Worm (Caenorhabditis elegans): ENCODE data around the gene gpa-17.
"Not testable (repeated sequence)": the region's sequence is repeated elsewhere in the genome, so short reads cannot be mapped to it uniquely, and the experiment has no call there.

Gene gpa-17

DNA sequence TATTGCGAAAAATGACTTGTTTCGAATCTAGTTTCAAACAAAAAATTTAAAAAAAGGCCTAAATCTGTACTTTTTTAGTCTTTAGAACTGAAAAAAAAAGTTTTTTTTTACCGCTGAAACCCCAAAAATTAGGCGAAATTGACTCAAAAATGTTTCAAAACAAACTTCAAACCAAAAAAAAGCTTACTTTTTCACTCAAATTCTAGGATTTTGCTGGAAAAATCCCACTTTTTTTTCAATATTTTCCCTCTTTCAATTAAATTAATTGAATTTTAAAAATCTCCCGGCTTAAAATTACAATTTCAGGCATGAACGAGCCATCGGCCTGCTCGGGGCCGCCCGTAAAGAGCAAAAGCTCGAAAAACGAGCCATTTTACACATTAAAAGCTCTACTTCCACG lies 11.4 kb downstream of the gpa-17 start, which contains the start of gene mdt-19:
Gene mdt-19 (plus strand): TSS at position 301 of the 400 bp plus-strand sequence.
- TF ChIP-seq pag-3 (tag; optimal IDR thresholded peaks at IDR 0.05; ENCODE audit: borderline replicate concordance, insufficient read depth) (no peak), mep-1 (tag; optimal IDR thresholded peaks at IDR 0.05) (no peak), lin-15B (tag; optimal IDR thresholded peaks at IDR 0.05) (no peak), mab-9 (GFP tag; IDR thresholded peaks at IDR 0.05) (no peak), vab-15 (tag; optimal IDR thresholded peaks at IDR 0.05) (no peak), C16A3.4 (tag; optimal IDR thresholded peaks at IDR 0.05) (no peak), mdl-1 (tag; optimal IDR thresholded peaks at IDR 0.05) (no peak), rnt-1 (tag; optimal IDR thresholded peaks at IDR 0.05) (no peak), Y116A8C.19 (tag; optimal IDR thresholded peaks at IDR 0.05; ENCODE audit: borderline replicate concordance) (no peak), nhr-71 (tag; optimal IDR thresholded peaks at IDR 0.05) (no peak), lin-13 (GFP tag; optimal IDR thresholded peaks at IDR 0.05) (no peak), unc-62 (GFP tag; optimal IDR thresholded peaks at IDR 0.05) (no peak), jun-1 (tag; optimal IDR thresholded peaks at IDR 0.05) (no peak), swsn-7 (tag; optimal IDR thresholded peaks at IDR 0.05) (no peak), lin-14 (GFP tag; optimal IDR thresholded peaks at IDR 0.05) (no peak), mef-2 (tag; optimal IDR thresholded peaks at IDR 0.05) (no peak), alr-1 (tag; optimal IDR thresholded peaks at IDR 0.05; ENCODE audit: borderline replicate concordance) (no peak)

DNA sequence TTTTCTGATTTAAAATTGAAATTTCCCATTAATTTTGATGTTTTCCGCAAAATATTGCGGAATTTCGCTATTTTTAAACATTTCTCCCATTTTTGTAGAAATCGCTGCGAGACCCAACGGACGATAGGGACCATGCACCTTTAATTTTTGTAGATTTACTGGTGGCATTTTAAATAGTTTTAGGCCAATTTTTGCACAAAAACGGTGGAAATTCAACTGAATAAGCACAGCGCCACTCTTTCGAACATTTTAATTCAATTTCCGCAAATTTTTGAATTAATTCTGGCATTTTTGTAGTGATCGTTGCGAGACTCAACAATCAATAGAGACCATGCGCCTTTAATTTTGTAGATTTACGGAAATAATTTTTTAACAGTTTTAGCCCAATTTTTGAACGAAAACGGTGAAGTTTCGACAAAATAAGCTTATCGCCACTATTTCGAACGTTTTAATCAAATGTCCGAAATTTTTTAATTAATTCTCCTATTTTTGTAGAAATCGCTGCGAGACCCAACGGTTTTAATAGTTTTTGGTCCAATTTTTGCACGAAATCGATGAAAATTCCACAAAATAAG lies 12.2 kb downstream of the gpa-17 start:
- no peak for TF ChIP-seq nhr-28 (tag; optimal IDR thresholded peaks at IDR 0.05)
- TF ChIP-seq isw-1 (GFP tag; IDR thresholded peaks at IDR 0.05) = no peak
- TF ChIP-seq lin-14 (GFP tag; optimal IDR thresholded peaks at IDR 0.05) = no peak
- TF ChIP-seq hpl-2 (GFP tag; optimal IDR thresholded peaks at IDR 0.05) = no peak
- no peak for TF ChIP-seq sptf-1 (tag; optimal IDR thresholded peaks at IDR 0.05)
- no peak for TF ChIP-seq pax-3 (tag; optimal IDR thresholded peaks at IDR 0.05)
- TF ChIP-seq lin-39 (tag; optimal IDR thresholded peaks at IDR 0.05) = no peak
- no peak for TF ChIP-seq nhr-90 (tag; optimal IDR thresholded peaks at IDR 0.05; ENCODE audit: poor library complexity)
- TF ChIP-seq F16B12.6 (tag; optimal IDR thresholded peaks at IDR 0.05) = no peak
- TF ChIP-seq fkh-8 (tag; optimal IDR thresholded peaks at IDR 0.05) = no peak
- TF ChIP-seq mab-9 (GFP tag; IDR thresholded peaks at IDR 0.05) = no peak
- TF ChIP-seq ceh-90 (tag; optimal IDR thresholded peaks at IDR 0.05) = no peak
- TF ChIP-seq nhr-76 (tag; optimal IDR thresholded peaks at IDR 0.05) = no peak
- no peak for TF ChIP-seq fkh-10 (GFP tag; optimal IDR thresholded peaks at IDR 0.05)
- TF ChIP-seq pag-3 (tag; optimal IDR thresholded peaks at IDR 0.05; ENCODE audit: borderline replicate concordance, insufficient read depth) = no peak
- no peak for TF ChIP-seq fos-1 (tag; optimal IDR thresholded peaks at IDR 0.05)
- no peak for TF ChIP-seq swsn-7 (tag; optimal IDR thresholded peaks at IDR 0.05)

DNA sequence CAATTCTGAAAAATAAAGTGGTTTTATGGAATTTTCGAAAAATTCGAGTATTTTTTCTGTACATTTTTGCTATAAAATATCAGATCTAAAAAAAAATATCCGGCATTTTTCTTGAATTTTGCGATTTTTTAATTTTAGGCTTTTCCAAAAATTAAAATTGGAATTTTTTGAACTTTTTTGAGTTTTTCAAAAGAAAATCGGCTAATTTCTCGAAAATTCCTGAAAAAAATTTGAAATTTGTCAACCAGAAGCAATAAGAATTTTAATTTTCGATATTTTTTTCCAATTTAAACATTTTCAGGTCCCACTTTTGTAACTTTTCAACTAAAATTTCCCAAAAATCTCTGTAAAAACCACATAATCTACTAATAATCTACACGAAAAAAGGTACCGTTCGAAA lies 17.3 kb downstream of the gpa-17 start, which contains the start of gene Y71H2B.11:
Gene Y71H2B.11 (plus strand): TSS at position 301 of the 400 bp plus-strand sequence.
- TF ChIP-seq C04F5.9 (tag; optimal IDR thresholded peaks at IDR 0.05) (no peak), lin-39 (tag; optimal IDR thresholded peaks at IDR 0.05) (no peak), alr-1 (tag; optimal IDR thresholded peaks at IDR 0.05; ENCODE audit: borderline replicate concordance) (no peak), pag-3 (tag; optimal IDR thresholded peaks at IDR 0.05; ENCODE audit: borderline replicate concordance, insufficient read depth) (no peak), ets-5 (GFP tag; IDR thresholded peaks at IDR 0.05) (no peak), irx-1 (tag; optimal IDR thresholded peaks at IDR 0.05) (no peak)

DNA sequence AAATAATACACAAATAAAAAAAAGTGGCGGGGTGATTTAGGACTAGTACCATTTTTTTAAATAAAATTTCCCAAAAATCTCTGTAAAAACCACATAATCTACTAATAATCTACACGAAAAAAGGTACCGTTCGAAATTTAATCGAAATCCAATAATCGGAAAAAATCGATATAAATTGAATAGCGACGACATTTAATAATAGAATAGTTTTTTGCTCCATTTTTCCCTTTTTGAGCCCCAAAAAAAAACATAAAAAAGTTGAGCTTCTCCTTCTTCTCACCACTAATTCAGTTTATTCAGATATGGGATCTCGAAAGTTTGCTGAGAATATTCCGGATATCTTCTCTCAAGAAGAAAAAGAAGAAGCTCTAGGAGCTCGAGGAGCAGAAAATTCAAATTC lies 21.4 kb downstream of the gpa-17 start, which contains the start of gene Y71H2B.5:
Gene Y71H2B.5 (plus strand): TSS at position 301 of the 400 bp plus-strand sequence.
- not testable (repeated sequence) for TF ChIP-seq xbp-1 (tag; optimal IDR thresholded peaks at IDR 0.05); alr-1 (tag; optimal IDR thresholded peaks at IDR 0.05; ENCODE audit: borderline replicate concordance); nhr-84 (tag; optimal IDR thresholded peaks at IDR 0.05)

Data from whole organism, L1 larva.